Worm (Caenorhabditis elegans) whole organism, young adult: ENCODE measurements around the gene unc-70.

Source experiments
- C06A6.2 ChIP-seq: fragments of 200-800 bp; sonication (Bioruptor generic); conservative IDR thresholded peaks from 2 replicates; pipeline ENCODE4 v1.3.6; 2022; ENCODE audit warnings: missing genetic modification characterization, missing compliant biosample characterization
- F55B11.4 ChIP-seq: sonication (generic microtip); optimal IDR thresholded peaks from 2 replicates; lab custom pipeline; 2016; ENCODE audit warnings: missing compliant biosample characterization, missing genetic modification characterization, borderline replicate concordance; ENCODE audit not compliant: insufficient read depth
- ceh-27 ChIP-seq: fragments of 200-800 bp; sonication (Bioruptor generic); optimal IDR thresholded peaks from 2 replicates; lab custom pipeline; 2018; ENCODE audit warnings: mild to moderate bottlenecking, missing genetic modification characterization, moderate library complexity, missing compliant biosample characterization
- ekl-4 ChIP-seq: fragments of 200-800 bp; sonication (Bioruptor generic); IDR thresholded peaks from 2 replicates; pipeline ENCODE4 v1.3.6; 2022; ENCODE audit warnings: missing genetic modification reagents, missing genetic modification characterization, missing compliant biosample characterization
- lin-40 ChIP-seq: sonication (generic microtip); optimal IDR thresholded peaks from 2 replicates; lab custom pipeline; 2016; ENCODE audit warnings: missing genetic modification characterization, mild to moderate bottlenecking, missing compliant biosample characterization, missing genotype, missing genetic modification reagents
- lsy-27 ChIP-seq: sonication (generic microtip); optimal IDR thresholded peaks from 2 replicates; lab custom pipeline; 2017; ENCODE audit warnings: missing genetic modification characterization, mild to moderate bottlenecking, missing compliant biosample characterization, antibody characterized with exemption, missing genotype, borderline replicate concordance; ENCODE audit not compliant: insufficient read depth
- mcd-1 ChIP-seq: fragments of 200-800 bp; sonication (Bioruptor generic); IDR thresholded peaks from 2 replicates; pipeline ENCODE4 v1.3.6; 2022; ENCODE audit warnings: missing genetic modification reagents, missing genetic modification characterization, missing compliant biosample characterization
- nhr-120 ChIP-seq: fragments of 200-800 bp; sonication (Bioruptor generic); IDR thresholded peaks from 2 replicates; pipeline ENCODE4 v1.3.6; 2022; ENCODE audit warnings: missing genetic modification characterization, missing compliant biosample characterization
- pha-4 ChIP-seq: fragments of 150-350 bp; sonication (generic microtip); optimal IDR thresholded peaks from 2 replicates; lab custom pipeline; 2014; ENCODE audit warnings: missing biosample characterization, missing genetic modification reagents, missing genetic modification characterization
- rcor-1 ChIP-seq: fragments of 200-800 bp; sonication (Bioruptor generic); IDR thresholded peaks from 2 replicates; pipeline ENCODE4 v1.3.6; 2022; ENCODE audit warnings: missing genetic modification reagents, missing genetic modification characterization, missing compliant biosample characterization
- sea-2 ChIP-seq: fragments of 200-800 bp; sonication (Bioruptor generic); IDR thresholded peaks from 2 replicates; pipeline ENCODE4 v1.3.6; 2022; ENCODE audit warnings: missing genetic modification characterization, missing compliant biosample characterization
- sptf-2 ChIP-seq: fragments of 200-800 bp; sonication (Bioruptor generic); optimal IDR thresholded peaks from 2 replicates; lab custom pipeline; 2018; ENCODE audit warnings: mild to moderate bottlenecking, missing genetic modification characterization, missing compliant biosample characterization
- tbp1 ChIP-seq: fragments of 200-800 bp; sonication (Bioruptor generic); optimal IDR thresholded peaks from 2 replicates; lab custom pipeline; 2018; ENCODE audit warnings: mild to moderate bottlenecking, missing genetic modification characterization, missing compliant biosample characterization
- zfh-2 ChIP-seq: fragments of 200-800 bp; sonication (Bioruptor generic); conservative IDR thresholded peaks from 2 replicates; pipeline ENCODE4 v1.3.6; 2022; ENCODE audit warnings: missing genetic modification reagents, missing genetic modification characterization, missing compliant biosample characterization

DNA sequence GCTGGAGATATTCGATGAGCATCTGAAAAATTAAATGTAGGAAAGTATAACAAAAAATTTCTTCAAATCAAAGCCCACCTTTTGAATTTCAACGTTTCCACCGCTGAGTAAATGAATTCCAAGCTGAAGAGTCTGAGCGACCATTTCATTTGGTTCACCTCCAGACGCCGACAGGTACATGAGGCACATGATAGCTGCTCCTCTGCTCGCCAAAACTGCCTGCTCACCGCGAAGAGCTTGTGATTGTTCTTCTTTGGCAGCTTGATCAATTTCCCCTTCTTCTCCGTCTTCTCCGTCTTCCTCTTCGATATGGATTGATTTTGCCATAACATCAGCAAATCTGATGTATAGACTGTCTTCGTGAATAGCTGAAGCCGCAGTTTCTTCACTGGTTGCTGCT, 25.3 kb downstream of the unc-70 start:
- no peak for TF ChIP-seq tbp1 (GFP tag; lab: Kevin White, UChicago)
- TF ChIP-seq lsy-27 (tag; lab: Kevin White, UChicago) = no peak
- no peak for TF ChIP-seq zfh-2 (GFP tag; lab: Robert Waterston, UW)
- no peak for TF ChIP-seq mcd-1 (GFP tag; lab: Robert Waterston, UW)
- no peak for TF ChIP-seq ekl-4 (GFP tag; lab: Robert Waterston, UW)
- no peak for TF ChIP-seq sptf-2 (GFP tag; lab: Kevin White, UChicago)
- no peak for TF ChIP-seq pha-4 (tag; lab: Kevin White, UChicago)
- TF ChIP-seq nhr-120 (GFP tag; lab: Robert Waterston, UW) = no peak
- TF ChIP-seq rcor-1 (GFP tag; lab: Robert Waterston, UW) = no peak
- no peak for TF ChIP-seq lin-40
- TF ChIP-seq sea-2 (GFP tag; lab: Robert Waterston, UW) = no peak
- TF ChIP-seq ceh-27 (GFP tag; lab: Kevin White, UChicago) = no peak
- TF ChIP-seq C06A6.2 (GFP tag; lab: Robert Waterston, UW) = no peak
- no peak for TF ChIP-seq F55B11.4 (tag; lab: Kevin White, UChicago)
